Worm (Caenorhabditis elegans) whole organism, early embryonic: Measurements from ENCODE around the gene F59D12.3.

Source experiments
- B0310.2 ChIP-seq: sonication (generic microtip); optimal IDR thresholded peaks from 2 replicates; lab custom pipeline; 2016; ENCODE audit warnings: mild to moderate bottlenecking, missing genetic modification characterization, missing compliant biosample characterization
- F13C5.2 ChIP-seq: sonication (generic microtip); optimal IDR thresholded peaks from 2 replicates; lab custom pipeline; 2017; ENCODE audit warnings: mild to moderate bottlenecking, missing genetic modification characterization, inconsistent platforms, missing compliant biosample characterization
- aly-1 ChIP-seq: sonication (generic microtip); optimal IDR thresholded peaks from 2 replicates; lab custom pipeline; 2016; ENCODE audit warnings: missing genetic modification characterization, missing compliant biosample characterization
- ama-1 ChIP-seq: fragments of 150-350 bp; optimal IDR thresholded peaks from 2 replicates; lab custom pipeline; 2014
- ceh-13 ChIP-seq: fragments of 200-800 bp; sonication (Bioruptor generic); optimal IDR thresholded peaks from 2 replicates; lab custom pipeline; 2018; ENCODE audit warnings: mild to moderate bottlenecking, missing genetic modification characterization, missing compliant biosample characterization
- ceh-36 ChIP-seq: sonication (generic microtip); optimal IDR thresholded peaks from 2 replicates; lab custom pipeline; 2016; ENCODE audit warnings: missing genetic modification characterization, inconsistent platforms, missing compliant biosample characterization
- ets-7 ChIP-seq: sonication (generic microtip); optimal IDR thresholded peaks from 2 replicates; lab custom pipeline; 2016; ENCODE audit warnings: missing genotype, missing genetic modification characterization, missing compliant biosample characterization
- flt-1 ChIP-seq: fragments of 200-800 bp; sonication (Bioruptor generic); IDR thresholded peaks from 2 replicates; pipeline ENCODE4 v1.3.6; 2022; ENCODE audit warnings: missing genetic modification characterization, missing compliant biosample characterization
- hmbx-1 ChIP-seq: sonication (generic microtip); optimal IDR thresholded peaks from 2 replicates; lab custom pipeline; 2016; ENCODE audit warnings: mild to moderate bottlenecking, missing genetic modification characterization, missing compliant biosample characterization
- hmg-4 ChIP-seq: fragments of 200-800 bp; sonication (Bioruptor generic); optimal IDR thresholded peaks from 2 replicates; lab custom pipeline; 2018; ENCODE audit warnings: mild to moderate bottlenecking, missing genetic modification characterization, missing compliant biosample characterization
- hnd-1 ChIP-seq: sonication (generic microtip); optimal IDR thresholded peaks from 2 replicates; lab custom pipeline; 2016; ENCODE audit warnings: missing genetic modification characterization, missing compliant biosample characterization
- pes-1 ChIP-seq: fragments of 200-800 bp; sonication (Bioruptor generic); IDR thresholded peaks from 2 replicates; pipeline ENCODE4 v1.3.6; 2022; ENCODE audit warnings: missing genetic modification reagents, missing genetic modification characterization, missing compliant biosample characterization
- scrt-1 ChIP-seq: fragments of 200-800 bp; sonication (Bioruptor generic); IDR thresholded peaks from 2 replicates; pipeline ENCODE4 v1.3.6; 2022; ENCODE audit warnings: missing genetic modification characterization, missing compliant biosample characterization
- sea-1 ChIP-seq: fragments of 200-800 bp; sonication (Bioruptor generic); conservative IDR thresholded peaks from 2 replicates; pipeline ENCODE4 v1.3.6; 2022; ENCODE audit warnings: missing genetic modification characterization, missing compliant biosample characterization
- tbx-11 ChIP-seq: fragments of 200-800 bp; sonication (Bioruptor generic); IDR thresholded peaks from 2 replicates; pipeline ENCODE4 v1.3.6; 2022; ENCODE audit warnings: missing genetic modification characterization, missing compliant biosample characterization
- tbx-37 ChIP-seq: fragments of 200-800 bp; sonication (Bioruptor generic); conservative IDR thresholded peaks from 2 replicates; pipeline ENCODE4 v1.3.6; 2022; ENCODE audit warnings: missing genetic modification reagents, missing genetic modification characterization, missing compliant biosample characterization
- tra-4 ChIP-seq: sonication (generic microtip); optimal IDR thresholded peaks from 2 replicates; lab custom pipeline; 2017; ENCODE audit warnings: missing genetic modification characterization, missing compliant biosample characterization

F59D12.3 gene

ce11 chrX:15606585-15607276 lies 44.0 kb downstream of the F59D12.3 start, which contains the start of gene rab-14:
Gene rab-14, minus strand, starts transcription at chrX:15606635.
- peak; percentile 83 for TF ChIP-seq hmg-4
- TF ChIP-seq B0310.2, result peak; percentile 22
- no peak for TF ChIP-seq hmbx-1 (tag; lab: Kevin White, UChicago)
- peak; percentile 22 for TF ChIP-seq aly-1 (tag; lab: Kevin White, UChicago)
- TF ChIP-seq pes-1 (GFP tag; lab: Robert Waterston, UW), result peak; percentile 45; the same call in 1 of the 2 replicates
- peak; percentile 18 for TF ChIP-seq F13C5.2 (tag; lab: Kevin White, UChicago)
- TF ChIP-seq tbx-37 (GFP tag; lab: Robert Waterston, UW), result no peak
- TF ChIP-seq sea-1, result 0 out of 2 replicates have a peak, but pooled peaks have one; percentile 39

DNA sequence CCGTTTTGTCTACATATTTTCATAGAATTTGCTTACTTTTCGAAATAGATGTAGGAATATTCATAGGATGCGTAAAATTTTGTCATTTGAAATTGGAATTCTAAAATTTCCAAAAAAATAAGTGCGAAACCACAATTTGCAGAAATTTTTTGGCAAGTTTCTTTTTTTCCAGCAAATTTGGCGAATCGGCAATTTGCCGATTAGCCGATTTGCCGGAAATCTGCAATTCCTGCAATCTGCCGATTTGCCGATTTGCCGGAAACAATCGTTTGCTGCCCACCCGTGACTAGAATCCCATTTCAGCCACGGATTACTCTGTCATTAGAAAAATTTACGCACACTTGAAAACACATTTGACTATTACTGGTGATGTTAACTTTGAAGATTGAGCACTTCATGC lies 46.5 kb downstream of the F59D12.3 start:
- TF ChIP-seq tbx-11 (GFP tag; lab: Robert Waterston, UW) (no peak), ceh-36 (tag; lab: Kevin White, UChicago) (no peak), tbx-37 (GFP tag; lab: Robert Waterston, UW) (no peak), ets-7 (tag; lab: Kevin White, UChicago) (no peak), tra-4 (tag; lab: Kevin White, UChicago) (no peak), hnd-1 (tag; lab: Kevin White, UChicago) (no peak), pes-1 (GFP tag; lab: Robert Waterston, UW) (no peak), ama-1 (lab: Kevin White, UChicago) (no peak), hmg-4 (no peak), aly-1 (tag; lab: Kevin White, UChicago) (no peak), B0310.2 (no peak), scrt-1 (no peak), flt-1 (no peak), hmbx-1 (tag; lab: Kevin White, UChicago) (no peak), sea-1 (no peak), ceh-13 (GFP tag; lab: Kevin White, UChicago) (no peak), F13C5.2 (tag; lab: Kevin White, UChicago) (no peak)

- TF ChIP-seq hmg-4, result peak; percentile 55
- no peak for TF ChIP-seq sea-1
Observed at ce11 chrX:15600512-15601117, 50.2 kb downstream of the F59D12.3 start, which contains the start of gene ent-2. Gene ent-2, plus strand, starts transcription at chrX:15601067.

DNA sequence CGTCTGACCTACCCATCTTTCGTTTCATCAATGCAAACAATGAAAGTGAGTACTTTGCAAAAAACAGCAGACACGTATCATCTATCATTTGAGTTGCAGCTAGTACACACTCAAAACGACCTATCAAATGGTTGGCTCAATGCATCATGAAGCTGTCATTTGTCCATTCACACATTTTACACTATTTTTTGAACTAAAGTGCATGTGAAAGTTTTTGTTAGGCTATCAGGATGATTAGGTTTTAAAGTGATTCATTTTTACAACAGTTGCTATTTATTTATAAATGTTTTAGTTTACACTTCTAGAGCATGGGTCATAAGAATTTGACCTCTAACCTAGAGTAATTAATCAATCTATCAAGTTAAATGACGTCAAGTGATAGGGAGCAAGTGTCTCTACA lies 50.8 kb downstream of the F59D12.3 start:
- TF ChIP-seq hmbx-1 (tag; lab: Kevin White, UChicago) (no peak), sea-1 (no peak), tra-4 (tag; lab: Kevin White, UChicago) (no peak), ceh-36 (tag; lab: Kevin White, UChicago) (no peak), tbx-11 (GFP tag; lab: Robert Waterston, UW) (no peak), scrt-1 (no peak), tbx-37 (GFP tag; lab: Robert Waterston, UW) (no peak), aly-1 (tag; lab: Kevin White, UChicago) (no peak), flt-1 (no peak), ceh-13 (GFP tag; lab: Kevin White, UChicago) (no peak)

DNA sequence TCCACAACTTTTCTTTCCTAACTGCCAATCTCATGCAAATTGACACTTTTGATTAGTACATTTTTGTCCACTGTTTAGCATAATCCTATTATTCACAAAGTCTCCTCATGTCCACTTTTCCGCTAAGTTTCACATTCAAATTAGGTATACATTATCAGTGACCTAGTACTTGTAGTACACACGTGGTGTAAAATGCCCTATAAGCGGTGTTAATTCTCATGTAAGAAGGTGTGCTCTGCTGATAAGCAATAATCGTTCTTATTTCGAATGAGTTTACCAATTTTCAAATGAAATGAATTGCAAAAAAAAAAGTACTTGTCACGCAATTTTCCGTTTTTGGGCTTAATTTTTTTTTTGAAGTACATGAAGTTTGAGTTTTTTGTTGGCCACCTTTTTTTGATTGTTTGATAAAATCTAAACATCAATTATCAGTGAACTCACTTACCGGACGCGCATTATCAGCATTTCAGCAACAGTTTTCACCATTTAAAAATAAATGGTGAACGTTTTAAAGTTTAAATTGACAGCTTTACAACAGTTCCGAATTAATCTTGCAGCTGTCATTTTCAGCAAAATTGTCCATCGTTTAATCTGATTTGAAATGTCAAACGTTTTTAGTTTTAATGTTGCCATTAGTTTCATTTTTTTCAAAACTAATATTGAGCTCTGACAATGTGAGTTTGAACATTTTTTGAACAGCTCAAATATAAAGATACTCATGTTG lies 51.9 kb downstream of the F59D12.3 start:
- TF ChIP-seq pes-1 (GFP tag; lab: Robert Waterston, UW), result no peak
- no peak for TF ChIP-seq B0310.2
- TF ChIP-seq ceh-36 (tag; lab: Kevin White, UChicago), result no peak
- no peak for TF ChIP-seq tbx-37 (GFP tag; lab: Robert Waterston, UW)
- TF ChIP-seq tbx-11 (GFP tag; lab: Robert Waterston, UW), result no peak
- TF ChIP-seq hnd-1 (tag; lab: Kevin White, UChicago), result no peak
